Fruit fly (Drosophila melanogaster) whole organism, embryonic: ENCODE measurements around the gene trbl.

ENCODE experiments used
- Atf-2 ChIP-seq: fragments of 200-800 bp; sonication (Bioruptor generic); optimal IDR thresholded peaks from 2 replicates; lab custom pipeline; 2016; ENCODE audit warnings: missing biosample characterization, missing genetic modification characterization
- Bdp1 ChIP-seq: fragments of 200-800 bp; sonication (Bioruptor generic); optimal IDR thresholded peaks from 3 replicates; lab custom pipeline; 2016; ENCODE audit warnings: missing biosample characterization, missing genetic modification characterization
- CG10431 ChIP-seq: fragments of 200-800 bp; sonication (Bioruptor generic); optimal IDR thresholded peaks from 3 replicates; lab custom pipeline; 2018; ENCODE audit warnings: missing biosample characterization, mild to moderate bottlenecking, missing genetic modification characterization
- CG10462 ChIP-seq: fragments of 200-800 bp; sonication (Bioruptor generic); optimal IDR thresholded peaks from 2 replicates; lab custom pipeline; 2016; ENCODE audit warnings: missing biosample characterization, missing genetic modification characterization
- CG10543 ChIP-seq: fragments of 200-800 bp; sonication (Bioruptor generic); optimal IDR thresholded peaks from 3 replicates; lab custom pipeline; 2017; ENCODE audit warnings: missing biosample characterization, mild to moderate bottlenecking, missing genetic modification characterization, moderate library complexity
- CG12659 ChIP-seq: fragments of 200-800 bp; sonication (Bioruptor generic); optimal IDR thresholded peaks from 3 replicates; lab custom pipeline; 2017; ENCODE audit warnings: mild to moderate bottlenecking, missing biosample characterization, missing genetic modification reagents, missing genetic modification characterization
- CG12744 ChIP-seq: fragments of 200-800 bp; sonication (Bioruptor generic); optimal IDR thresholded peaks from 2 replicates; lab custom pipeline; 2016; ENCODE audit warnings: missing biosample characterization, missing genetic modification characterization
- CG14710 ChIP-seq: fragments of 200-800 bp; sonication (Bioruptor generic); optimal IDR thresholded peaks from 3 replicates; lab custom pipeline; 2019; ENCODE audit warnings: missing biosample characterization, mild to moderate bottlenecking, missing genetic modification characterization, moderate library complexity
- CG1529 ChIP-seq: fragments of 200-800 bp; sonication (Bioruptor generic); optimal IDR thresholded peaks from 3 replicates; lab custom pipeline; 2018; ENCODE audit warnings: missing biosample characterization, missing genetic modification characterization
- CG15514 ChIP-seq: fragments of 200-800 bp; sonication (Bioruptor generic); optimal IDR thresholded peaks from 3 replicates; lab custom pipeline; 2017; ENCODE audit warnings: missing biosample characterization, missing genetic modification characterization, mild to moderate bottlenecking, moderate library complexity, missing genetic modification reagents
- CG16863 ChIP-seq: fragments of 200-800 bp; sonication (Bioruptor generic); optimal IDR thresholded peaks from 3 replicates; lab custom pipeline; 2016; ENCODE audit warnings: missing biosample characterization, missing genetic modification characterization
- CG17612 ChIP-seq: fragments of 200-800 bp; sonication (Bioruptor generic); IDR thresholded peaks from 2 replicates; pipeline ENCODE4 v1.3.6; 2022; ENCODE audit warnings: missing biosample characterization, missing genetic modification characterization
- CG18619 ChIP-seq: fragments of 200-800 bp; sonication (Bioruptor generic); optimal IDR thresholded peaks from 3 replicates; lab custom pipeline; 2017; ENCODE audit warnings: missing biosample characterization, mild to moderate bottlenecking, missing genetic modification characterization
- CG18764 ChIP-seq: fragments of 200-800 bp; sonication (Bioruptor generic); optimal IDR thresholded peaks from 3 replicates; lab custom pipeline; 2016; ENCODE audit warnings: missing biosample characterization, missing genetic modification characterization
- CG30431 ChIP-seq: fragments of 200-800 bp; sonication (Bioruptor generic); optimal IDR thresholded peaks from 2 replicates; lab custom pipeline; 2017; ENCODE audit warnings: missing biosample characterization, missing genetic modification characterization
- CG3281 ChIP-seq: fragments of 200-800 bp; sonication (Bioruptor generic); optimal IDR thresholded peaks from 3 replicates; lab custom pipeline; 2017; ENCODE audit warnings: missing biosample characterization, mild to moderate bottlenecking, missing genetic modification characterization
- CG4282 ChIP-seq: fragments of 200-800 bp; sonication (Bioruptor generic); optimal IDR thresholded peaks from 2 replicates; lab custom pipeline; 2016; ENCODE audit warnings: missing biosample characterization, missing genetic modification characterization
- CG4854 ChIP-seq: fragments of 200-800 bp; sonication (Bioruptor generic); optimal IDR thresholded peaks from 2 replicates; lab custom pipeline; 2016; ENCODE audit warnings: missing biosample characterization, missing genetic modification characterization, inconsistent platforms
- CG6765 ChIP-seq: fragments of 200-800 bp; sonication (Bioruptor generic); optimal IDR thresholded peaks from 3 replicates; lab custom pipeline; 2017; ENCODE audit warnings: missing biosample characterization, mild to moderate bottlenecking, missing genetic modification characterization
- CG7556 ChIP-seq: fragments of 200-800 bp; sonication (Bioruptor generic); optimal IDR thresholded peaks from 2 replicates; lab custom pipeline; 2017; ENCODE audit warnings: missing biosample characterization, mild to moderate bottlenecking, missing genetic modification characterization
- CG7987 ChIP-seq: fragments of 200-800 bp; sonication (Bioruptor generic); optimal IDR thresholded peaks from 2 replicates; lab custom pipeline; 2018; ENCODE audit warnings: missing biosample characterization, mild to moderate bottlenecking, missing genetic modification characterization, moderate library complexity
- CG8290 ChIP-seq, 3 experiments: fragments of 200-800 bp; sonication (Bioruptor generic); optimal IDR thresholded peaks; 2 replicates each; lab custom pipeline; 2016 to 2019; ENCODE audit warnings: missing biosample characterization in 3 of 3, missing genetic modification characterization in 3 of 3, mild to moderate bottlenecking in 2 of 3, moderate library complexity in 1 of 3
- CG8388 ChIP-seq: fragments of 200-800 bp; sonication (Bioruptor generic); optimal IDR thresholded peaks from 2 replicates; lab custom pipeline; 2019; ENCODE audit warnings: missing biosample characterization, mild to moderate bottlenecking, missing genetic modification characterization, moderate library complexity
- CoRest ChIP-seq: fragments of 200-800 bp; sonication (Bioruptor generic); optimal IDR thresholded peaks from 3 replicates; lab custom pipeline; 2018; ENCODE audit warnings: missing biosample characterization, mild to moderate bottlenecking, missing genetic modification characterization, moderate library complexity
- Eip74EF ChIP-seq, 2 experiments: fragments of 200-800 bp in 1 of 2; fragments of >200 bp in 1 of 2; sonication (Bioruptor generic) in 1 of 2; optimal IDR thresholded peaks; 2 replicates each; lab custom pipeline; 2017 to 2019; ENCODE audit warnings: missing biosample characterization in 2 of 2, missing genetic modification characterization in 2 of 2, mild to moderate bottlenecking in 1 of 2, moderate library complexity in 1 of 2
- Elba2 ChIP-seq: fragments of 200-800 bp; sonication (Bioruptor generic); optimal IDR thresholded peaks from 3 replicates; lab custom pipeline; 2016; ENCODE audit warnings: missing biosample characterization, missing genetic modification characterization
- Ets65A ChIP-seq: fragments of 200-800 bp; sonication (Bioruptor generic); peaks from one replicate; lab custom pipeline; 2016; ENCODE audit warnings: missing biosample characterization, missing genetic modification characterization
- Ets97D ChIP-seq: fragments of 200-800 bp; sonication (Bioruptor generic); optimal IDR thresholded peaks from 3 replicates; lab custom pipeline; 2016; ENCODE audit warnings: missing biosample characterization, missing genetic modification characterization
- Fer2 ChIP-seq: fragments of 200-800 bp; sonication (Bioruptor generic); optimal IDR thresholded peaks from 2 replicates; lab custom pipeline; 2018; ENCODE audit warnings: missing biosample characterization, mild to moderate bottlenecking, missing genetic modification characterization, moderate library complexity
- Kr ChIP-seq: fragments of 200-800 bp; sonication (Bioruptor generic); optimal IDR thresholded peaks from 2 replicates; lab custom pipeline; 2017; ENCODE audit warnings: missing biosample characterization, mild to moderate bottlenecking, missing genetic modification characterization
- Tbp ChIP-seq: fragments of >200 bp; optimal IDR thresholded peaks from 2 replicates; lab custom pipeline; 2018; ENCODE audit warnings: missing biosample characterization, missing genetic modification characterization
- Vsx1 ChIP-seq: fragments of 200-800 bp; sonication (Bioruptor generic); optimal IDR thresholded peaks from 2 replicates; lab custom pipeline; 2017; ENCODE audit warnings: missing biosample characterization, mild to moderate bottlenecking, missing genetic modification characterization, missing genetic modification reagents
- Xrp1 ChIP-seq: fragments of 200-800 bp; sonication (Bioruptor generic); IDR thresholded peaks from 2 replicates; pipeline ENCODE4 v1.3.6; 2022; ENCODE audit warnings: missing biosample characterization, missing genetic modification characterization
- ab ChIP-seq: fragments of 200-800 bp; sonication (Bioruptor generic); optimal IDR thresholded peaks from 2 replicates; lab custom pipeline; 2016; ENCODE audit warnings: missing biosample characterization, missing genetic modification characterization
- aop ChIP-seq: fragments of 200-800 bp; sonication (Bioruptor generic); IDR thresholded peaks from 2 replicates; pipeline ENCODE4 v1.3.6; 2022; ENCODE audit warnings: missing biosample characterization, missing genetic modification characterization
- ara ChIP-seq: fragments of 200-800 bp; sonication (Bioruptor generic); IDR thresholded peaks from 2 replicates; pipeline ENCODE4 v1.3.6; 2022; ENCODE audit warnings: missing biosample characterization, missing genetic modification characterization
- dati ChIP-seq: fragments of 200-800 bp; sonication (Bioruptor generic); IDR thresholded peaks from 2 replicates; pipeline ENCODE4 v1.3.6; 2022; ENCODE audit warnings: missing biosample characterization, missing genetic modification characterization
- dysf ChIP-seq: fragments of 200-800 bp; sonication (Bioruptor generic); IDR thresholded peaks from 3 replicates; pipeline ENCODE4 v1.3.6; 2022; ENCODE audit warnings: missing biosample characterization, missing genetic modification characterization
- fd3F ChIP-seq: fragments of 200-800 bp; sonication (Bioruptor generic); optimal IDR thresholded peaks from 2 replicates; lab custom pipeline; 2018; ENCODE audit warnings: missing biosample characterization, mild to moderate bottlenecking, missing genetic modification characterization, moderate library complexity
- ftz-f1 ChIP-seq: fragments of 200-800 bp; sonication (Bioruptor generic); optimal IDR thresholded peaks from 2 replicates; lab custom pipeline; 2016; ENCODE audit warnings: missing biosample characterization, missing genetic modification characterization
- gfzf ChIP-seq: fragments of 200-800 bp; sonication (Bioruptor generic); optimal IDR thresholded peaks from 2 replicates; lab custom pipeline; 2016; ENCODE audit warnings: missing biosample characterization, mild to moderate bottlenecking, missing genetic modification characterization, moderate library complexity
- hth ChIP-seq: fragments of >200 bp; optimal IDR thresholded peaks from 2 replicates; lab custom pipeline; 2017; ENCODE audit warnings: inconsistent platforms
- inv ChIP-seq: fragments of 200-800 bp; sonication (Bioruptor generic); IDR thresholded peaks from 2 replicates; pipeline ENCODE4 v1.3.6; 2022; ENCODE audit warnings: missing biosample characterization, missing genetic modification characterization; ENCODE audit not compliant: partially characterized antibody
- nau ChIP-seq: fragments of 200-800 bp; sonication (Bioruptor generic); optimal IDR thresholded peaks from 3 replicates; lab custom pipeline; 2017; ENCODE audit warnings: missing biosample characterization, mild to moderate bottlenecking, missing genetic modification characterization, missing genetic modification reagents
- pho ChIP-seq: fragments of 200-800 bp; sonication (Bioruptor generic); optimal IDR thresholded peaks from 2 replicates; lab custom pipeline; 2016; ENCODE audit warnings: missing biosample characterization, missing genetic modification characterization
- pros ChIP-seq: fragments of 200-800 bp; sonication (Bioruptor generic); optimal IDR thresholded peaks from 3 replicates; lab custom pipeline; 2019; ENCODE audit warnings: missing biosample characterization, mild to moderate bottlenecking, missing genetic modification characterization, moderate library complexity
- sisA ChIP-seq: fragments of 200-800 bp; sonication (Bioruptor generic); IDR thresholded peaks from 2 replicates; pipeline ENCODE4 v1.3.6; 2022; ENCODE audit warnings: missing biosample characterization, missing genetic modification characterization
- tap ChIP-seq: fragments of 200-800 bp; optimal IDR thresholded peaks from 3 replicates; lab custom pipeline; 2019; ENCODE audit warnings: missing biosample characterization, mild to moderate bottlenecking, missing genetic modification characterization, moderate library complexity
- ttk ChIP-seq: fragments of 200-800 bp; sonication (Bioruptor generic); IDR thresholded peaks from 2 replicates; pipeline ENCODE4 v2.1.2; 2022; ENCODE audit warnings: missing biosample characterization, missing genetic modification characterization
- vvl ChIP-seq: fragments of 200-800 bp; sonication (Bioruptor generic); IDR thresholded peaks from 2 replicates; pipeline ENCODE4 v1.3.6; 2022; ENCODE audit warnings: missing biosample characterization, missing genetic modification characterization

The trbl gene

DNA sequence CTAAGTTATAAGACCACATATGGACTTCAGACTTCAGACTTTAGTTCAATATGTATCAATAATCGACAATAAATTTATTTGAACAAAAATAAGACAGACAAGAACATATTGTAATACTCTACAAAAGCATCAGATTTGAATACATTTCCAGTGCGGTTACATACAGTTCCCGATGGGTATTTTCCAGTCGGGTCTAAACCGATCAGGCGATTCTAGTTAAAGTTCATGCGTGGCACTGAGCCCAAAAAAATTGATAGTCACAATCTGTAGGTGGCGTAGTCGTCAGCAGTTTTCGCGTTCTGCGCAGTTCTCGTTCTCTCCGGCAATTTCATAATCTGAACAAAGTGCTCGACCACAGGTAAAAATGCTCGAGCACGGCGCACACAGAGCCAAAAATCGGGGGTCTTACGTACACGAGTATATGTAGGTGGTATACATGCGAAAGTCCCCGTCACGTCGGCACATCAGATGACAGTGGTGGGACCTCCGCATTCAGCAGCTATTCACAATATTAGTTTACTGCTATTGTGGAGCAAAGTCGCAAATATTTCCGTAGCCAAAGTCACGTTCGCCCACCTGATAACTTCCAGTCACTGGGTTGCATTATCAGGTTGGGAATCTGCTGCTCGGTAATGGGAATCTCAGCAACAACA is 6.0 kb downstream of the trbl start (continued):
- TF ChIP-seq Fer2 (tag; lab: Kevin White, UChicago) = no peak
- peak; percentile 7 for TF ChIP-seq fd3F
- no peak for TF ChIP-seq Eip74EF (GFP tag; optimal IDR thresholded peaks at IDR 0.05; lab: Kevin White, UChicago)
- TF ChIP-seq CG7987 (GFP tag; lab: Kevin White, UChicago) = peak; percentile 44
- no peak for TF ChIP-seq Tbp (GFP tag; lab: Kevin White, UChicago)
- TF ChIP-seq ara = no peak
- TF ChIP-seq CoRest (tag; lab: Kevin White, UChicago) = peak; percentile 57
- peak; percentile 51 for TF ChIP-seq CG7556 (GFP tag; lab: Kevin White, UChicago)
- TF ChIP-seq pho (GFP tag; lab: Kevin White, UChicago) = peak; percentile 64
- no peak for TF ChIP-seq ttk (GFP tag; lab: Robert Waterston, UW)
- TF ChIP-seq hth (lab: Kevin White, UChicago) = no peak
- TF ChIP-seq Vsx1 (GFP tag; lab: Kevin White, UChicago) = no peak
- no peak for TF ChIP-seq gfzf (GFP tag; lab: Kevin White, UChicago)
- no peak for TF ChIP-seq Kr
- TF ChIP-seq Atf-2 (GFP tag; lab: Kevin White, UChicago) = peak; percentile 29
- peak; percentile 11 for TF ChIP-seq Ets97D
- peak; percentile 39 for TF ChIP-seq ab (GFP tag; lab: Kevin White, UChicago)
- TF ChIP-seq CG18764 (GFP tag; lab: Kevin White, UChicago) = no peak
- TF ChIP-seq aop (GFP tag; lab: Robert Waterston, UW) = no peak; the same call in 1 of the 2 replicates
- TF ChIP-seq nau (GFP tag; lab: Kevin White, UChicago) = no peak
- TF ChIP-seq Xrp1 = no peak
- TF ChIP-seq CG12744 (GFP tag; lab: Kevin White, UChicago) = no peak
- no peak for TF ChIP-seq CG8388 (GFP tag; lab: Kevin White, UChicago)
- TF ChIP-seq tap (tag; lab: Kevin White, UChicago) = no peak
- peak; percentile 63 for TF ChIP-seq CG10431 (GFP tag; lab: Kevin White, UChicago)
- TF ChIP-seq CG1529 (GFP tag; lab: Kevin White, UChicago) = no peak
- no peak for TF ChIP-seq CG30431 (GFP tag; lab: Kevin White, UChicago)
- peak; percentile 55 for TF ChIP-seq ftz-f1 (GFP tag; lab: Kevin White, UChicago)
- TF ChIP-seq CG15514 (GFP tag; lab: Kevin White, UChicago) = peak; percentile 38
- no peak for TF ChIP-seq pros (GFP tag; lab: Kevin White, UChicago)
- peak; percentile 57 for TF ChIP-seq CG12659 (GFP tag; lab: Kevin White, UChicago)
- peak; percentile 31 for TF ChIP-seq Ets65A (GFP tag; lab: Kevin White, UChicago)
- no peak for TF ChIP-seq Elba2 (GFP tag; lab: Kevin White, UChicago)
- peak; percentile 58; the same call in 2 of the 3 replicates for TF ChIP-seq dysf (GFP tag; lab: Robert Waterston, UW)
- peak; percentile 25; the same call in 1 of the 2 replicates for TF ChIP-seq vvl (GFP tag; lab: Robert Waterston, UW)
- peak; percentile 90 for TF ChIP-seq CG10543 (GFP tag; lab: Kevin White, UChicago)
- TF ChIP-seq inv (GFP tag; lab: Robert Waterston, UW) = no peak
- peak; percentile 14 for TF ChIP-seq CG18619 (GFP tag; lab: Kevin White, UChicago)
- no peak for TF ChIP-seq Bdp1 (GFP tag; lab: Kevin White, UChicago)
- 0 out of 2 replicates have a peak, but pooled peaks have one; percentile 15 for TF ChIP-seq sisA (GFP tag; lab: Robert Waterston, UW)
- TF ChIP-seq dati = no peak
- no peak for TF ChIP-seq CG14710 (tag; lab: Kevin White, UChicago)
- no peak for TF ChIP-seq CG4282 (GFP tag; lab: Kevin White, UChicago)
- no peak for TF ChIP-seq CG4854 (GFP tag; lab: Kevin White, UChicago)
- no peak for TF ChIP-seq CG17612 (GFP tag; lab: Robert Waterston, UW)
- TF ChIP-seq CG10462 = no peak
- TF ChIP-seq CG16863 = no peak
- TF ChIP-seq CG3281 = peak; percentile 62
- TF ChIP-seq CG6765 (GFP tag; lab: Kevin White, UChicago) = peak; percentile 34
- no peak for TF ChIP-seq CG8290 (GFP tag; optimal IDR thresholded peaks at IDR 0.05; lab: Kevin White, UChicago)
- peak in 1 of 2 experiments; percentile 76 for TF ChIP-seq CG8290 (tag; optimal IDR thresholded peaks at IDR 0.05; lab: Kevin White, UChicago)
